Fruit fly (Drosophila melanogaster): ENCODE results near the gene shakB.

DNA sequence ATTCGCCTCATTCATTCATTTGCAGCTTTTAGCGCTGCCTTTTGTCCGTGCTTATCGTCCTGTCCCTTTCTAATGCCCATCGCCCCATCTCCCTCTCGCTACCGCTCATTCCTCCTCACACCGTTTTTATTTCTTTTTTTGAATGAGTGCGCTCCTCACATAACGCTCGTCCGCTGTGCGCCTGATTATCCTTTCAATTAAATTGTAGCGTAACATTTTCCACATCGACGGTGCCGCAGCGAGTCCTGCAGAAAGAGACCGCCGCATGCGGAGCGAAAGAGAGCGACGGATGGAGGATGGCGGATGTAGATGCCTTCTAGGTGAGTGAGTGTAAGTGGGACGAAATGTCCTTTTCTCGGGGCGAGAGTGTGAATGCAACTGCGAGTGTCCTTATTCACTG is 169.9 kb downstream of the shakB start:
- TF ChIP-seq foxo (GFP tag; optimal IDR thresholded peaks at IDR 0.05) (no peak), HLH106 (tag; optimal IDR thresholded peaks at IDR 0.05) (no peak), Hr83 (GFP tag; optimal IDR thresholded peaks at IDR 0.05; ENCODE audit: poor library complexity, severe bottlenecking) (no peak), fru (GFP tag; optimal IDR thresholded peaks at IDR 0.05) (no peak), jim (GFP tag; optimal IDR thresholded peaks at IDR 0.05) (no peak), rgr (GFP tag; optimal IDR thresholded peaks at IDR 0.05) (no peak), psq (GFP tag; optimal IDR thresholded peaks at IDR 0.05) (no peak), CrebA (GFP tag; optimal IDR thresholded peaks at IDR 0.05; ENCODE audit: borderline replicate concordance) (no peak)

All from whole organism, wandering third instar larva.